Worm (Caenorhabditis elegans): Measurements from ENCODE around the gene dve-1.

- TF ChIP-seq ama-1 (optimal IDR thresholded peaks at IDR 0.05) (no peak), hmg-4 (GFP tag; optimal IDR thresholded peaks at IDR 0.05) (no peak), ceh-13 (GFP tag; optimal IDR thresholded peaks at IDR 0.05) (no peak), ceh-36 (tag; optimal IDR thresholded peaks at IDR 0.05) (no peak), scrt-1 (GFP tag; IDR thresholded peaks at IDR 0.05) (no peak), B0310.2 (tag; optimal IDR thresholded peaks at IDR 0.05) (no peak), tra-4 (tag; optimal IDR thresholded peaks at IDR 0.05) (no peak), F13C5.2 (tag; optimal IDR thresholded peaks at IDR 0.05) (no peak), flt-1 (GFP tag; IDR thresholded peaks at IDR 0.05) (no peak)
These were observed 28.0 kb upstream of the dve-1 start for ce11 chrX:461623-462022.
